Worm (Caenorhabditis elegans): ENCODE results near the gene W04D12.1.

DNA sequence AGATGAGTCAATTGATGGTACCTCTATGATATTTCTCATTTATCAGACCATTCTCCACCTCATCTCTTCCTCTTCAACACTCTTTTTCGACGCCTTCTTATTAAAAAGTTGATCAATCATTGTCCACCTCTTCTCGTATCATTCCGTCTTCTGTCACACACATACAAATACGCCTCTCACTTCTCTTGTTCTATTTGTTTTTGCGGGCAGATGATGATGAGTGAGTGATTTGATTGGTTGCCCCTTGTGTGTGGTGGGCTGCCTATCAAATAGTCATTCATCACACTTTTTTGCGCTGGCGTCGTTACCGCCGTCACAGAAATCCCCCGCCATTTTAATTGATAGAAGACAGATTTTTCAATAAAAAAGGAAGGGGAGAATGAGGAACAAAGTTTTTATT lies 24.1 kb upstream of the W04D12.1 start:
- TF ChIP-seq nhr-77 (tag; optimal IDR thresholded peaks at IDR 0.05) (no peak), sup-37 (GFP tag; optimal IDR thresholded peaks at IDR 0.05) (no peak), fkh-10 (GFP tag; optimal IDR thresholded peaks at IDR 0.05) (no peak), ceh-82 (tag; optimal IDR thresholded peaks at IDR 0.05) (no peak), lin-13 (GFP tag; optimal IDR thresholded peaks at IDR 0.05) (no peak), snpc-4 (tag; optimal IDR thresholded peaks at IDR 0.05) (no peak), unc-62 (GFP tag; optimal IDR thresholded peaks at IDR 0.05) (no peak), fos-1 (tag; optimal IDR thresholded peaks at IDR 0.05) (no peak), vab-15 (tag; optimal IDR thresholded peaks at IDR 0.05) (no peak), blmp-1 (tag; optimal IDR thresholded peaks at IDR 0.05) (peak; percentile 81), tbx-2 (tag; optimal IDR thresholded peaks at IDR 0.05) (peak; percentile 36), jun-1 (tag; optimal IDR thresholded peaks at IDR 0.05) (no peak), ces-1 (GFP tag; optimal IDR thresholded peaks at IDR 0.05) (no peak)
